Worm (Caenorhabditis elegans) whole organism, L4 larva: ENCODE data around the gene F35E12.6.

Experiments
- D1046.2 ChIP-seq: fragments of 200-800 bp; sonication (Bioruptor generic); IDR thresholded peaks from 2 replicates; pipeline ENCODE4 v1.3.6; 2022; ENCODE audit warnings: missing genetic modification characterization, missing compliant biosample characterization
- F10B5.3 ChIP-seq: sonication (generic microtip); optimal IDR thresholded peaks from 2 replicates; lab custom pipeline; 2016; ENCODE audit warnings: mild to moderate bottlenecking, missing genetic modification characterization, missing compliant biosample characterization
- F49E8.2 ChIP-seq: sonication (generic microtip); optimal IDR thresholded peaks from 2 replicates; lab custom pipeline; 2016; ENCODE audit warnings: missing compliant biosample characterization, mild to moderate bottlenecking, missing genetic modification characterization, borderline replicate concordance
- Y105C5A.15 ChIP-seq: fragments of 200-800 bp; sonication (Bioruptor generic); IDR thresholded peaks from 2 replicates; pipeline ENCODE4 v1.3.6; 2022; ENCODE audit warnings: missing genetic modification characterization, missing compliant biosample characterization
- Y48G9A.11 ChIP-seq: fragments of 200-800 bp; sonication (Bioruptor generic); IDR thresholded peaks from 2 replicates; pipeline ENCODE4 v1.3.6; 2022; ENCODE audit warnings: missing genetic modification reagents, missing genetic modification characterization, missing compliant biosample characterization
- Y5F2A.4 ChIP-seq: fragments of 200-800 bp; sonication (Bioruptor generic); optimal IDR thresholded peaks from 2 replicates; lab custom pipeline; 2018; ENCODE audit warnings: mild to moderate bottlenecking, missing genetic modification characterization, missing compliant biosample characterization
- Y75B8A.6 ChIP-seq: fragments of 200-800 bp; sonication (Bioruptor generic); IDR thresholded peaks from 2 replicates; pipeline ENCODE4 v1.3.6; 2022; ENCODE audit warnings: missing genetic modification reagents, missing genetic modification characterization, missing compliant biosample characterization
- ZK337.2 ChIP-seq: fragments of 200-800 bp; sonication (Bioruptor generic); IDR thresholded peaks from 2 replicates; pipeline ENCODE4 v1.3.6; 2022; ENCODE audit warnings: missing genetic modification reagents, missing genetic modification characterization, missing compliant biosample characterization
- attf-4 ChIP-seq: sonication (generic microtip); optimal IDR thresholded peaks from 3 replicates; lab custom pipeline; 2017; ENCODE audit warnings: missing biosample characterization, missing genetic modification characterization
- ceh-32 ChIP-seq: sonication (generic microtip); optimal IDR thresholded peaks from 2 replicates; lab custom pipeline; 2016; ENCODE audit warnings: mild to moderate bottlenecking, missing genetic modification characterization, missing compliant biosample characterization; ENCODE audit not compliant: poor library complexity
- ceh-44 ChIP-seq: fragments of 200-800 bp; sonication (Bioruptor generic); IDR thresholded peaks from 2 replicates; pipeline ENCODE4 v1.3.6; 2022; ENCODE audit warnings: missing genetic modification reagents, missing genetic modification characterization, missing compliant biosample characterization
- ces-1 ChIP-seq: fragments of 150-350 bp; sonication (generic microtip); optimal IDR thresholded peaks from 4 replicates; lab custom pipeline; 2014; ENCODE audit warnings: missing biosample characterization, missing genetic modification reagents, missing genetic modification characterization
- ctbp-1 ChIP-seq: fragments of 200-800 bp; sonication (Bioruptor generic); IDR thresholded peaks from 2 replicates; pipeline ENCODE4 v1.3.6; 2022; ENCODE audit warnings: missing genetic modification reagents, missing genetic modification characterization, missing compliant biosample characterization
- daf-12 ChIP-seq: fragments of 150-350 bp; optimal IDR thresholded peaks from 2 replicates; lab custom pipeline; 2014; ENCODE audit warnings: missing biosample characterization, missing genetic modification reagents, missing genetic modification characterization
- daf-16 ChIP-seq, 3 experiments: sonication (generic microtip); optimal IDR thresholded peaks; 2 replicates each; lab custom pipeline; 2016 to 2017; ENCODE audit warnings: missing genetic modification characterization in 3 of 3, missing genetic modification reagents in 3 of 3, mild to moderate bottlenecking in 2 of 3, missing compliant biosample characterization in 2 of 3, missing biosample characterization in 1 of 3, moderate library complexity in 1 of 3
- daf-19 ChIP-seq: fragments of 200-800 bp; sonication (Bioruptor generic); conservative IDR thresholded peaks from 2 replicates; pipeline ENCODE4 v1.3.6; 2022; ENCODE audit warnings: missing genetic modification characterization, missing compliant biosample characterization
- dmd-6 ChIP-seq: fragments of 200-800 bp; sonication (Bioruptor generic); IDR thresholded peaks from 2 replicates; pipeline ENCODE4 v1.3.6; 2022; ENCODE audit warnings: missing genetic modification reagents, missing genetic modification characterization, missing compliant biosample characterization
- dmd-9 ChIP-seq: fragments of 200-800 bp; sonication (Bioruptor generic); IDR thresholded peaks from 2 replicates; pipeline ENCODE4 v1.3.6; 2022; ENCODE audit warnings: missing genetic modification reagents, missing genetic modification characterization, missing compliant biosample characterization
- dve-1 ChIP-seq: sonication (generic microtip); optimal IDR thresholded peaks from 2 replicates; lab custom pipeline; 2017; ENCODE audit warnings: antibody characterized with exemption, mild to moderate bottlenecking, missing genetic modification characterization, missing compliant biosample characterization; ENCODE audit not compliant: insufficient read depth
- fkh-10 ChIP-seq: fragments of 150-350 bp; optimal IDR thresholded peaks from 2 replicates; lab custom pipeline; 2014; ENCODE audit warnings: missing biosample characterization, missing genetic modification reagents, missing genetic modification characterization
- fos-1 ChIP-seq: fragments of 150-350 bp; optimal IDR thresholded peaks from 2 replicates; lab custom pipeline; 2014; ENCODE audit warnings: missing biosample characterization, missing genetic modification characterization
- hlh-11 ChIP-seq: fragments of 200-800 bp; sonication (Bioruptor generic); optimal IDR thresholded peaks from 2 replicates; lab custom pipeline; 2018; ENCODE audit warnings: mild to moderate bottlenecking, missing genetic modification characterization, missing compliant biosample characterization
- jun-1 ChIP-seq: fragments of 150-350 bp; optimal IDR thresholded peaks from 2 replicates; lab custom pipeline; 2014; ENCODE audit warnings: missing biosample characterization, missing genetic modification reagents, missing genetic modification characterization
- lim-7 ChIP-seq: fragments of 200-800 bp; sonication (Bioruptor generic); IDR thresholded peaks from 2 replicates; pipeline ENCODE4 v1.3.6; 2022; ENCODE audit warnings: missing genetic modification characterization, missing compliant biosample characterization
- lin-15B ChIP-seq: fragments of 150-350 bp; sonication (generic microtip); optimal IDR thresholded peaks from 3 replicates; lab custom pipeline; 2014; ENCODE audit warnings: missing biosample characterization, missing genetic modification characterization
- lin-29 ChIP-seq: fragments of 200-800 bp; sonication (Bioruptor generic); IDR thresholded peaks from 2 replicates; pipeline ENCODE4 v1.3.6; 2022; ENCODE audit warnings: missing genetic modification reagents, missing genetic modification characterization, missing compliant biosample characterization
- lin-39 ChIP-seq: fragments of 150-350 bp; optimal IDR thresholded peaks from 2 replicates; lab custom pipeline; 2014; ENCODE audit warnings: missing biosample characterization, missing genetic modification reagents, missing genetic modification characterization
- lsy-2 ChIP-seq, 2 experiments: fragments of 150-350 bp in 1 of 2; sonication (generic microtip) in 1 of 2; optimal IDR thresholded peaks; 2 replicates each; lab custom pipeline; 2014 to 2017; ENCODE audit warnings: missing biosample characterization in 2 of 2, missing genetic modification characterization in 2 of 2
- mep-1 ChIP-seq: fragments of 150-350 bp; sonication (generic microtip); optimal IDR thresholded peaks from 3 replicates; lab custom pipeline; 2014; ENCODE audit warnings: missing biosample characterization, missing genetic modification characterization
- mes-2 ChIP-seq: sonication (generic microtip); optimal IDR thresholded peaks from 2 replicates; lab custom pipeline; 2016; ENCODE audit warnings: missing genotype, mild to moderate bottlenecking, missing genetic modification characterization, missing compliant biosample characterization; ENCODE audit not compliant: poor library complexity, severe bottlenecking
- mxl-2 ChIP-seq: fragments of 200-800 bp; sonication (Bioruptor generic); conservative IDR thresholded peaks from 2 replicates; pipeline ENCODE4 v1.3.6; 2022; ENCODE audit warnings: missing genetic modification reagents, missing genetic modification characterization, missing compliant biosample characterization
- mxl-3 ChIP-seq: fragments of 200-800 bp; sonication (Bioruptor generic); optimal IDR thresholded peaks from 2 replicates; lab custom pipeline; 2018; ENCODE audit warnings: mild to moderate bottlenecking, missing genetic modification characterization, missing compliant biosample characterization
- nhr-11 ChIP-seq: fragments of 150-350 bp; optimal IDR thresholded peaks from 2 replicates; lab custom pipeline; 2014; ENCODE audit warnings: missing biosample characterization, missing genetic modification characterization
- nhr-25 ChIP-seq: sonication (generic microtip); optimal IDR thresholded peaks from 2 replicates; lab custom pipeline; 2017; ENCODE audit warnings: missing genetic modification characterization, mild to moderate bottlenecking, missing compliant biosample characterization, antibody characterized with exemption, moderate library complexity, borderline replicate concordance; ENCODE audit not compliant: insufficient read depth
- nhr-28 ChIP-seq: fragments of 150-350 bp; optimal IDR thresholded peaks from 2 replicates; lab custom pipeline; 2014; ENCODE audit warnings: missing biosample characterization, missing genetic modification characterization
- nhr-48 ChIP-seq: sonication (generic microtip); optimal IDR thresholded peaks from 2 replicates; lab custom pipeline; 2016; ENCODE audit warnings: mild to moderate bottlenecking, missing genetic modification characterization, missing compliant biosample characterization
- nhr-77 ChIP-seq: fragments of 150-350 bp; optimal IDR thresholded peaks from 2 replicates; lab custom pipeline; 2014; ENCODE audit warnings: missing biosample characterization, missing genetic modification characterization
- pha-4 ChIP-seq, 2 experiments: fragments of 150-350 bp in 1 of 2; fragments of 200-800 bp in 1 of 2; sonication (Bioruptor generic) in 1 of 2; IDR thresholded peaks in 1 of 2; optimal IDR thresholded peaks in 1 of 2; 2 replicates each; pipeline versions ENCODE4 v1.3.6 to Lab custom; 2014 to 2022; ENCODE audit warnings: missing genetic modification characterization in 2 of 2, missing genetic modification reagents in 2 of 2, missing biosample characterization in 1 of 2, missing compliant biosample characterization in 1 of 2
- php-3 ChIP-seq: fragments of 200-800 bp; sonication (Bioruptor generic); IDR thresholded peaks from 2 replicates; pipeline ENCODE4 v1.3.6; 2022; ENCODE audit warnings: missing genetic modification reagents, missing genetic modification characterization, missing compliant biosample characterization
- sdz-12 ChIP-seq: fragments of 200-800 bp; sonication (Bioruptor generic); optimal IDR thresholded peaks from 2 replicates; lab custom pipeline; 2018; ENCODE audit warnings: mild to moderate bottlenecking, missing genetic modification characterization, missing compliant biosample characterization
- set-16 ChIP-seq: fragments of 200-800 bp; sonication (Bioruptor generic); IDR thresholded peaks from 2 replicates; pipeline ENCODE4 v1.3.6; 2022; ENCODE audit warnings: missing genetic modification reagents, missing genetic modification characterization, missing compliant biosample characterization
- spr-1 ChIP-seq: sonication (generic microtip); optimal IDR thresholded peaks from 2 replicates; lab custom pipeline; 2016; ENCODE audit warnings: mild to moderate bottlenecking, missing genetic modification characterization, missing compliant biosample characterization
- unc-39 ChIP-seq: sonication (generic microtip); optimal IDR thresholded peaks from 2 replicates; lab custom pipeline; 2017; ENCODE audit warnings: missing biosample characterization, missing genetic modification characterization
- zfp-3 ChIP-seq: fragments of 200-800 bp; sonication (Bioruptor generic); conservative IDR thresholded peaks from 2 replicates; pipeline ENCODE4 v1.3.6; 2022; ENCODE audit warnings: missing genetic modification reagents, missing genetic modification characterization, missing compliant biosample characterization
- ztf-11 ChIP-seq: fragments of 150-350 bp; optimal IDR thresholded peaks from 2 replicates; lab custom pipeline; 2014; ENCODE audit warnings: missing biosample characterization, missing genetic modification characterization

F35E12.6 gene

ce11 chrV:13756359-13757091, 20.5 kb upstream of the F35E12.6 start, which contains the start of gene F20G2.2 (continued):
- TF ChIP-seq F49E8.2: no peak
- TF ChIP-seq ceh-32 (tag; lab: Kevin White, UChicago): no peak
- TF ChIP-seq Y105C5A.15 (GFP tag; lab: Robert Waterston, UW): no peak
- no peak for TF ChIP-seq ztf-11 (tag; lab: Kevin White, UChicago)
- peak; percentile 1 for TF ChIP-seq mep-1 (tag; lab: Kevin White, UChicago)
- TF ChIP-seq, all 104 proteins: peak for 6

- TF ChIP-seq Y48G9A.11 (GFP tag; lab: Robert Waterston, UW) (no peak), nhr-25 (tag; lab: Kevin White, UChicago) (no peak), Y5F2A.4 (GFP tag; lab: Kevin White, UChicago) (no peak), nhr-77 (tag; lab: Kevin White, UChicago) (no peak), attf-4 (tag; lab: Kevin White, UChicago) (no peak), ctbp-1 (GFP tag; lab: Robert Waterston, UW) (no peak), dmd-9 (GFP tag; lab: Robert Waterston, UW) (no peak), ZK337.2 (GFP tag; lab: Robert Waterston, UW) (no peak), lim-7 (GFP tag; lab: Robert Waterston, UW) (no peak), set-16 (GFP tag; lab: Robert Waterston, UW) (no peak), lin-29 (GFP tag; lab: Robert Waterston, UW) (no peak), D1046.2 (GFP tag; lab: Robert Waterston, UW) (no peak), zfp-3 (GFP tag; lab: Robert Waterston, UW) (no peak), daf-19 (GFP tag; lab: Robert Waterston, UW) (no peak), unc-39 (no peak), php-3 (GFP tag; lab: Robert Waterston, UW) (no peak), dve-1 (tag; lab: Kevin White, UChicago) (no peak), lin-39 (tag; lab: Kevin White, UChicago) (no peak), spr-1 (tag; lab: Kevin White, UChicago) (no peak), nhr-48 (no peak)
Observed at ce11 chrV:13753481-13753880, 17.4 kb upstream of the F35E12.6 start, which contains the start of gene F20G2.1. Gene F20G2.1, minus strand, starts transcription at chrV:13753581.

- no peak for TF ChIP-seq daf-16 (GFP tag; optimal IDR thresholded peaks at IDR 0.05; lab: Kevin White, UChicago)
- TF ChIP-seq daf-16 (tag; optimal IDR thresholded peaks at IDR 0.05; lab: Kevin White, UChicago): peak; percentile 63
- no peak for TF ChIP-seq jun-1
- peak; percentile 7 for TF ChIP-seq hlh-11 (tag; lab: Kevin White, UChicago)
- no peak for TF ChIP-seq ceh-44
- no peak for TF ChIP-seq fos-1
- TF ChIP-seq sdz-12 (GFP tag; lab: Kevin White, UChicago): no peak
- no peak for TF ChIP-seq ces-1 (GFP tag; lab: Kevin White, UChicago)
- no peak for TF ChIP-seq mxl-2 (GFP tag; lab: Robert Waterston, UW)
- no peak for TF ChIP-seq fkh-10
- no peak for TF ChIP-seq mxl-3
- no peak for TF ChIP-seq attf-4 (tag; lab: Kevin White, UChicago)
- TF ChIP-seq F10B5.3: no peak
- TF ChIP-seq lsy-2 (tag; optimal IDR thresholded peaks at IDR 0.05; lab: Kevin White, UChicago): no peak
- TF ChIP-seq dmd-6 (GFP tag; lab: Robert Waterston, UW): peak; percentile 65
- no peak for TF ChIP-seq D1046.2 (GFP tag; lab: Robert Waterston, UW)
- TF ChIP-seq nhr-77 (tag; lab: Kevin White, UChicago): peak; percentile 28
- 0 out of 2 replicates have a peak, but pooled peaks have one; percentile 30 for TF ChIP-seq php-3 (GFP tag; lab: Robert Waterston, UW)
- no peak for TF ChIP-seq daf-12 (tag; lab: Kevin White, UChicago)
- no peak for TF ChIP-seq Y75B8A.6
- TF ChIP-seq Y5F2A.4 (GFP tag; lab: Kevin White, UChicago): no peak
- TF ChIP-seq mes-2: no peak
- TF ChIP-seq lin-15B (tag; lab: Kevin White, UChicago): no peak
- no peak for TF ChIP-seq nhr-11
- no peak for TF ChIP-seq pha-4 (GFP tag; IDR thresholded peaks at IDR 0.05; lab: Robert Waterston, UW)
- no peak for TF ChIP-seq pha-4 (tag; optimal IDR thresholded peaks at IDR 0.05; lab: Kevin White, UChicago)
- TF ChIP-seq nhr-28 (tag; lab: Kevin White, UChicago): peak; percentile 0
Observed at ce11 chrV:13751811-13752210, 15.8 kb upstream of the F35E12.6 start, which contains the start of gene cld-9. Gene cld-9, minus strand, starts transcription at chrV:13751891.
